Worm (Caenorhabditis elegans) whole organism, L4 larva: ENCODE measurements around the gene Y46G5A.47.

Experiments
- F10B5.3 ChIP-seq: sonication (generic microtip); optimal IDR thresholded peaks from 2 replicates; lab custom pipeline; 2016; ENCODE audit warnings: mild to moderate bottlenecking, missing genetic modification characterization, missing compliant biosample characterization
- F44E2.7 ChIP-seq: fragments of 200-800 bp; sonication (Bioruptor generic); IDR thresholded peaks from 2 replicates; pipeline ENCODE4 v2.1.2; 2022; ENCODE audit warnings: missing genetic modification characterization, missing compliant biosample characterization
- T20F7.1 ChIP-seq: fragments of 200-800 bp; sonication (Bioruptor generic); optimal IDR thresholded peaks from 2 replicates; lab custom pipeline; 2018; ENCODE audit warnings: mild to moderate bottlenecking, missing genetic modification characterization, missing compliant biosample characterization
- Y48G9A.11 ChIP-seq: fragments of 200-800 bp; sonication (Bioruptor generic); IDR thresholded peaks from 2 replicates; pipeline ENCODE4 v1.3.6; 2022; ENCODE audit warnings: missing genetic modification reagents, missing genetic modification characterization, missing compliant biosample characterization
- Y5F2A.4 ChIP-seq: fragments of 200-800 bp; sonication (Bioruptor generic); optimal IDR thresholded peaks from 2 replicates; lab custom pipeline; 2018; ENCODE audit warnings: mild to moderate bottlenecking, missing genetic modification characterization, missing compliant biosample characterization
- Y75B8A.6 ChIP-seq: fragments of 200-800 bp; sonication (Bioruptor generic); IDR thresholded peaks from 2 replicates; pipeline ENCODE4 v1.3.6; 2022; ENCODE audit warnings: missing genetic modification reagents, missing genetic modification characterization, missing compliant biosample characterization
- aha-1 ChIP-seq: fragments of 150-350 bp; peaks from one replicate; lab custom pipeline; 2014; ENCODE audit warnings: missing biosample characterization, missing genetic modification characterization
- ama-1 ChIP-seq: fragments of 150-350 bp; optimal IDR thresholded peaks from 2 replicates; lab custom pipeline; 2014; ENCODE audit warnings: inconsistent platforms, mixed read lengths
- attf-4 ChIP-seq: sonication (generic microtip); optimal IDR thresholded peaks from 3 replicates; lab custom pipeline; 2017; ENCODE audit warnings: missing biosample characterization, missing genetic modification characterization
- ceh-82 ChIP-seq: sonication (generic microtip); optimal IDR thresholded peaks from 2 replicates; lab custom pipeline; 2017; ENCODE audit warnings: missing biosample characterization, missing genetic modification characterization
- ces-1 ChIP-seq: fragments of 150-350 bp; sonication (generic microtip); optimal IDR thresholded peaks from 4 replicates; lab custom pipeline; 2014; ENCODE audit warnings: missing biosample characterization, missing genetic modification reagents, missing genetic modification characterization
- dmd-6 ChIP-seq: fragments of 200-800 bp; sonication (Bioruptor generic); IDR thresholded peaks from 2 replicates; pipeline ENCODE4 v1.3.6; 2022; ENCODE audit warnings: missing genetic modification reagents, missing genetic modification characterization, missing compliant biosample characterization
- dmd-8 ChIP-seq: fragments of 200-800 bp; sonication (Bioruptor generic); IDR thresholded peaks from 2 replicates; pipeline ENCODE4 v1.3.6; 2022; ENCODE audit warnings: missing genetic modification characterization, missing compliant biosample characterization
- dmd-9 ChIP-seq: fragments of 200-800 bp; sonication (Bioruptor generic); IDR thresholded peaks from 2 replicates; pipeline ENCODE4 v1.3.6; 2022; ENCODE audit warnings: missing genetic modification reagents, missing genetic modification characterization, missing compliant biosample characterization
- dpl-1 ChIP-seq: fragments of 150-350 bp; optimal IDR thresholded peaks from 2 replicates; lab custom pipeline; 2014; ENCODE audit warnings: missing biosample characterization, missing genetic modification reagents, missing genetic modification characterization
- dve-1 ChIP-seq: sonication (generic microtip); optimal IDR thresholded peaks from 2 replicates; lab custom pipeline; 2017; ENCODE audit warnings: antibody characterized with exemption, mild to moderate bottlenecking, missing genetic modification characterization, missing compliant biosample characterization; ENCODE audit not compliant: insufficient read depth
- egl-43 ChIP-seq: fragments of 200-800 bp; sonication (Bioruptor generic); IDR thresholded peaks from 2 replicates; pipeline ENCODE4 v1.3.6; 2022; ENCODE audit warnings: missing genetic modification reagents, missing genetic modification characterization, missing compliant biosample characterization
- hlh-11 ChIP-seq: fragments of 200-800 bp; sonication (Bioruptor generic); optimal IDR thresholded peaks from 2 replicates; lab custom pipeline; 2018; ENCODE audit warnings: mild to moderate bottlenecking, missing genetic modification characterization, missing compliant biosample characterization
- lin-13 ChIP-seq: fragments of 150-350 bp; optimal IDR thresholded peaks from 2 replicates; lab custom pipeline; 2014; ENCODE audit warnings: missing biosample characterization, missing genetic modification reagents, missing genetic modification characterization
- lin-15B ChIP-seq: fragments of 150-350 bp; sonication (generic microtip); optimal IDR thresholded peaks from 3 replicates; lab custom pipeline; 2014; ENCODE audit warnings: missing biosample characterization, missing genetic modification characterization
- lin-29 ChIP-seq: fragments of 200-800 bp; sonication (Bioruptor generic); IDR thresholded peaks from 2 replicates; pipeline ENCODE4 v1.3.6; 2022; ENCODE audit warnings: missing genetic modification reagents, missing genetic modification characterization, missing compliant biosample characterization
- lin-39 ChIP-seq: fragments of 150-350 bp; optimal IDR thresholded peaks from 2 replicates; lab custom pipeline; 2014; ENCODE audit warnings: missing biosample characterization, missing genetic modification reagents, missing genetic modification characterization
- lir-3 ChIP-seq: sonication (generic microtip); optimal IDR thresholded peaks from 2 replicates; lab custom pipeline; 2016; ENCODE audit warnings: mild to moderate bottlenecking, missing genetic modification characterization, missing compliant biosample characterization
- madf-5 ChIP-seq, 2 experiments: fragments of 200-800 bp; sonication (Bioruptor generic); IDR thresholded peaks; 2 replicates each; pipeline ENCODE4 v1.3.6; 2022; ENCODE audit warnings: missing compliant biosample characterization in 2 of 2, missing genetic modification characterization in 2 of 2
- madf-9 ChIP-seq: fragments of 200-800 bp; sonication (Bioruptor generic); conservative IDR thresholded peaks from 2 replicates; pipeline ENCODE4 v1.3.6; 2022; ENCODE audit warnings: missing genetic modification reagents, missing genetic modification characterization, missing compliant biosample characterization
- mxl-3 ChIP-seq: fragments of 200-800 bp; sonication (Bioruptor generic); optimal IDR thresholded peaks from 2 replicates; lab custom pipeline; 2018; ENCODE audit warnings: mild to moderate bottlenecking, missing genetic modification characterization, missing compliant biosample characterization
- nhr-102 ChIP-seq: sonication (generic microtip); optimal IDR thresholded peaks from 2 replicates; lab custom pipeline; 2016; ENCODE audit warnings: mild to moderate bottlenecking, missing genetic modification characterization, moderate library complexity, missing compliant biosample characterization
- nhr-111 ChIP-seq: fragments of 200-800 bp; sonication (Bioruptor generic); optimal IDR thresholded peaks from 2 replicates; lab custom pipeline; 2018; ENCODE audit warnings: mild to moderate bottlenecking, missing genetic modification characterization, missing compliant biosample characterization
- nhr-25 ChIP-seq: sonication (generic microtip); optimal IDR thresholded peaks from 2 replicates; lab custom pipeline; 2017; ENCODE audit warnings: missing genetic modification characterization, mild to moderate bottlenecking, missing compliant biosample characterization, antibody characterized with exemption, moderate library complexity, borderline replicate concordance; ENCODE audit not compliant: insufficient read depth
- nhr-48 ChIP-seq: sonication (generic microtip); optimal IDR thresholded peaks from 2 replicates; lab custom pipeline; 2016; ENCODE audit warnings: mild to moderate bottlenecking, missing genetic modification characterization, missing compliant biosample characterization
- nhr-76 ChIP-seq: fragments of 150-350 bp; optimal IDR thresholded peaks from 2 replicates; lab custom pipeline; 2014; ENCODE audit warnings: missing biosample characterization, missing genetic modification characterization
- php-3 ChIP-seq: fragments of 200-800 bp; sonication (Bioruptor generic); IDR thresholded peaks from 2 replicates; pipeline ENCODE4 v1.3.6; 2022; ENCODE audit warnings: missing genetic modification reagents, missing genetic modification characterization, missing compliant biosample characterization
- saeg-2 ChIP-seq: fragments of 200-800 bp; sonication (Bioruptor generic); IDR thresholded peaks from 2 replicates; pipeline ENCODE4 v1.3.6; 2022; ENCODE audit warnings: missing genetic modification reagents, missing genetic modification characterization, missing compliant biosample characterization
- snpc-1.2 ChIP-seq: fragments of 200-800 bp; sonication (Bioruptor generic); IDR thresholded peaks from 2 replicates; pipeline ENCODE4 v1.3.6; 2022; ENCODE audit warnings: missing genetic modification reagents, missing genetic modification characterization, missing compliant biosample characterization
- snpc-4 ChIP-seq: fragments of 150-350 bp; optimal IDR thresholded peaks from 2 replicates; lab custom pipeline; 2014; ENCODE audit warnings: missing biosample characterization, missing genetic modification characterization
- spr-3 ChIP-seq: fragments of 200-800 bp; sonication (Bioruptor generic); optimal IDR thresholded peaks from 2 replicates; lab custom pipeline; 2018; ENCODE audit warnings: mild to moderate bottlenecking, missing genetic modification characterization, missing compliant biosample characterization
- vab-7 ChIP-seq: fragments of 200-800 bp; sonication (Bioruptor generic); IDR thresholded peaks from 2 replicates; pipeline ENCODE4 v1.3.6; 2022; ENCODE audit warnings: missing genetic modification reagents, missing genetic modification characterization, missing compliant biosample characterization
- zfp-2 ChIP-seq: sonication (generic microtip); optimal IDR thresholded peaks from 2 replicates; lab custom pipeline; 2016; ENCODE audit warnings: mild to moderate bottlenecking, missing genetic modification characterization, missing compliant biosample characterization
- ztf-11 ChIP-seq: fragments of 150-350 bp; optimal IDR thresholded peaks from 2 replicates; lab custom pipeline; 2014; ENCODE audit warnings: missing biosample characterization, missing genetic modification characterization

The Y46G5A.47 gene

ce11 chrII:12795188-12795587, 9.9 kb downstream of the Y46G5A.47 start (continued):
- TF ChIP-seq ces-1 (GFP tag; lab: Kevin White, UChicago) (no peak), lin-15B (tag; lab: Kevin White, UChicago) (no peak), ama-1 (lab: Kevin White, UChicago) (no peak), snpc-4 (tag; lab: Kevin White, UChicago) (no peak), nhr-76 (tag; lab: Kevin White, UChicago) (no peak), aha-1 (tag; lab: Kevin White, UChicago) (peak; percentile 87), php-3 (GFP tag; lab: Robert Waterston, UW) (peak; percentile 56; the same call in 1 of the 2 replicates), nhr-25 (no peak), spr-3 (GFP tag; lab: Kevin White, UChicago) (no peak), ceh-82 (tag; lab: Kevin White, UChicago) (no peak), Y75B8A.6 (GFP tag; lab: Robert Waterston, UW) (peak; percentile 58; the same call in 1 of the 2 replicates), saeg-2 (GFP tag; lab: Robert Waterston, UW) (0 out of 2 replicates have a peak, but pooled peaks have one; percentile 31), ztf-11 (no peak), snpc-1.2 (GFP tag; lab: Robert Waterston, UW) (peak; percentile 55; the same call in 1 of the 2 replicates), F44E2.7 (GFP tag; lab: Robert Waterston, UW) (no peak), lin-13 (GFP tag; lab: Kevin White, UChicago) (no peak), Y5F2A.4 (GFP tag; lab: Kevin White, UChicago) (peak; percentile 18), nhr-48 (tag; lab: Kevin White, UChicago) (no peak), nhr-102 (no peak), dmd-8 (no peak), vab-7 (GFP tag; lab: Robert Waterston, UW) (no peak), Y48G9A.11 (GFP tag; lab: Robert Waterston, UW) (peak; percentile 55), hlh-11 (tag; lab: Kevin White, UChicago) (no peak), T20F7.1 (no peak), madf-5 (GFP tag; IDR thresholded peaks at IDR 0.05; lab: Robert Waterston, UW) (0 out of 4 replicates have a peak, but pooled peaks have one; percentile 20 to 60)

DNA sequence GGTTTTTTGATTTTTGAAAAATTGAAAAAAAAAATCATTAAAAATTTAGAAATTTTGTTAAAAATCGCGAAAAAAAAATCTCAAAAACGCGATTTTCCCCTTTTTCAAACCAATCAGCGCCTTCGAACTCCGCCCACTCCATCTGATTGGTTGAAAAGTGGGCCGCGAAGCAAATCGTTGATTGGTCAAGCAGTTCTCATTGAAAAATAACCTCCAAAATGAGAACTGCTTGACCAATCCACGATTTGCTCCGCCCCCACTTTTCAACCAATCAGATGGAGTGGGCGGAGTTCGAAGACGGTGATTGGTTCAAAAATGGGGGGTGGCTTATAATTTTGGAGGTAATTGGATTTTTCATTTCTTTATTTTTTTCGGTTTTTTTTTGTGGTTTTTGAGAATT, 14.7 kb downstream of the Y46G5A.47 start:
- TF ChIP-seq dmd-6 (GFP tag; lab: Robert Waterston, UW) (no peak), nhr-25 (no peak), egl-43 (GFP tag; lab: Robert Waterston, UW) (no peak), php-3 (GFP tag; lab: Robert Waterston, UW) (no peak), saeg-2 (GFP tag; lab: Robert Waterston, UW) (no peak), madf-9 (GFP tag; lab: Robert Waterston, UW) (no peak), attf-4 (tag; lab: Kevin White, UChicago) (no peak), F10B5.3 (tag; lab: Kevin White, UChicago) (no peak), ztf-11 (no peak), nhr-111 (GFP tag; lab: Kevin White, UChicago) (no peak), lin-39 (tag; lab: Kevin White, UChicago) (no peak), zfp-2 (tag; lab: Kevin White, UChicago) (no peak), lir-3 (tag; lab: Kevin White, UChicago) (no peak), dve-1 (tag; lab: Kevin White, UChicago) (no peak), dmd-9 (no peak), snpc-1.2 (GFP tag; lab: Robert Waterston, UW) (no peak), dpl-1 (GFP tag; lab: Kevin White, UChicago) (no peak), mxl-3 (GFP tag; lab: Kevin White, UChicago) (no peak), lin-29 (GFP tag; lab: Robert Waterston, UW) (no peak)
